Worm (Caenorhabditis elegans) whole organism, late embryonic: ENCODE results near the gene C50F4.12.

Source experiments
- ceh-9 ChIP-seq: sonication (generic microtip); optimal IDR thresholded peaks from 2 replicates; lab custom pipeline; 2016; ENCODE audit warnings: mild to moderate bottlenecking, missing genetic modification characterization, inconsistent platforms, missing compliant biosample characterization
- dmd-4 ChIP-seq: sonication (generic microtip); optimal IDR thresholded peaks from 2 replicates; lab custom pipeline; 2016; ENCODE audit warnings: borderline replicate concordance, missing genetic modification characterization, missing compliant biosample characterization
- dve-1 ChIP-seq: sonication (generic microtip); optimal IDR thresholded peaks from 2 replicates; lab custom pipeline; 2017; ENCODE audit warnings: antibody characterized with exemption, mild to moderate bottlenecking, missing genetic modification characterization, missing compliant biosample characterization
- ets-4 ChIP-seq: sonication (generic microtip); optimal IDR thresholded peaks from 2 replicates; lab custom pipeline; 2016; ENCODE audit warnings: missing genetic modification characterization, missing compliant biosample characterization
- hlh-13 ChIP-seq: fragments of 200-800 bp; sonication (Bioruptor generic); optimal IDR thresholded peaks from 2 replicates; lab custom pipeline; 2018; ENCODE audit warnings: mild to moderate bottlenecking, missing genetic modification characterization, missing compliant biosample characterization
- madf-2 ChIP-seq: sonication (generic microtip); optimal IDR thresholded peaks from 2 replicates; lab custom pipeline; 2017; ENCODE audit warnings: missing genetic modification characterization, missing compliant biosample characterization
- pha-4 ChIP-seq: fragments of 150-350 bp; optimal IDR thresholded peaks from 2 replicates; lab custom pipeline; 2018; ENCODE audit warnings: missing biosample characterization, missing genetic modification reagents, missing genetic modification characterization
- pqm-1 ChIP-seq: sonication (generic microtip); optimal IDR thresholded peaks from 2 replicates; lab custom pipeline; 2016; ENCODE audit warnings: missing genetic modification characterization, missing compliant biosample characterization
- syd-9 ChIP-seq: sonication (generic microtip); optimal IDR thresholded peaks from 2 replicates; lab custom pipeline; 2016; ENCODE audit warnings: mild to moderate bottlenecking, missing genetic modification characterization, moderate library complexity, missing compliant biosample characterization

DNA sequence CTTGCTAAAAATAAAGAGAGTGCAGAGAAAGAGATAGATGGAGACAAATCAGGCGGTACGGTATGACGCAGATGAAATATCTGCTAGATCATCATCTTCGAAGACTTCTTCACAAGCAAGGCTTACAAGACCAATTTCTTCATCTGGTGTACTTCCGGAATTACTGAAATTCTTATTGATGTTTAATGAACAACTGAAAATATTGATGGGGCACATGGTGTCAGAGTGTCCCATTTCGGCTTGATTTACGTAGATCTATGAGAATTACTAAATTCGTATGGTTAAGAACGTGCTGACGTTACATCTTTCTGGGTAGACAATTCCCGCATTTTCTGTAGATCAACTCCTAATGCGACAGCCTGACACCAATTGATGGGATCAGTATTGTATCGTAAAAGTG lies 17.1 kb upstream of the C50F4.12 start:
- TF ChIP-seq dmd-4 (tag; lab: Kevin White, UChicago) (no peak), pqm-1 (tag; lab: Kevin White, UChicago) (no peak), madf-2 (no peak), dve-1 (no peak), pha-4 (tag; lab: Kevin White, UChicago) (no peak), hlh-13 (GFP tag; lab: Kevin White, UChicago) (no peak), ceh-9 (tag; lab: Kevin White, UChicago) (no peak), ets-4 (tag; lab: Kevin White, UChicago) (no peak), syd-9 (tag; lab: Kevin White, UChicago) (no peak)
